Fruit fly (Drosophila melanogaster): ENCODE results near the gene CG6565.

CG6565 gene

DNA sequence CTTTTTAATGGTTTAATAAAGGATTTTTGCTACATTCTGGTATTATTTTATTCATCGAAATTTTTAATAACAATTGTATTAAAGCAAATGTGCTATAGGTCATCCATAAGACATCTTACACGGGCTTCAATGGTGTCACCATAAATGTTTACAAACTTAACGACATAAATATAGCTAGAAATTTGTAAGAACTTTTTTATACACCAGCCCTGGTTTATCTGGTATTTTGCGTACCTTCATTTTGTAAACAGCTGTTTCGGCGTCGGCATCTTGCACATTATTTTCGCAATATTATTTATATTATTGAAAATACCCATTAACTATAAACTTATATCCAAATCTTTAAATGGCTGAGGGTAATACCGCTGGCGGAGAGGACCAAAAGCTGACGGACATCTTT, 6.4 kb upstream of the CG6565 start, which contains the start of gene Tap42 (continued):
- TF ChIP-seq Usf (GFP tag; optimal IDR thresholded peaks at IDR 0.05), result no peak
- TF ChIP-seq fd96Cb (tag; optimal IDR thresholded peaks at IDR 0.05), result no peak
- TF ChIP-seq sim (GFP tag; IDR thresholded peaks at IDR 0.05), result no peak
- peak; percentile 40 for TF ChIP-seq CG15269 (tag; optimal IDR thresholded peaks at IDR 0.05)
- no peak for TF ChIP-seq ranshi (GFP tag; IDR thresholded peaks at IDR 0.05)
- peak; percentile 28 for TF ChIP-seq E2f2 (GFP tag; IDR thresholded peaks at IDR 0.05)
- no peak for TF ChIP-seq salm (tag; optimal IDR thresholded peaks at IDR 0.05)
- peak; percentile 5 for TF ChIP-seq CG7987 (GFP tag; optimal IDR thresholded peaks at IDR 0.05)
- TF ChIP-seq CG32772 (GFP tag; IDR thresholded peaks at IDR 0.05), result no peak
- TF ChIP-seq CG8924 (tag; optimal IDR thresholded peaks at IDR 0.05), result peak; percentile 27
- TF ChIP-seq h (optimal IDR thresholded peaks at IDR 0.05), result no peak
- TF ChIP-seq hbn (GFP tag; IDR thresholded peaks at IDR 0.05; ENCODE audit: partially characterized antibody), result no peak
- no peak for TF ChIP-seq gcm (GFP tag; optimal IDR thresholded peaks at IDR 0.05)
- peak; percentile 24 for TF ChIP-seq CG15479 (GFP tag; optimal IDR thresholded peaks at IDR 0.05)
- no peak for TF ChIP-seq CTCF (GFP tag; optimal IDR thresholded peaks at IDR 0.05)
- no peak for TF ChIP-seq CG9215 (GFP tag; IDR thresholded peaks at IDR 0.05)
- TF ChIP-seq slp2 (GFP tag; optimal IDR thresholded peaks at IDR 0.05), result no peak
- no peak for TF ChIP-seq Hmr (GFP tag; optimal IDR thresholded peaks at IDR 0.05)
- peak; percentile 52 for TF ChIP-seq Fer1 (GFP tag; optimal IDR thresholded peaks at IDR 0.05)
- peak; percentile 24; the same call in 1 of the 2 replicates for TF ChIP-seq CG13287 (GFP tag; IDR thresholded peaks at IDR 0.05; ENCODE audit: partially characterized antibody)
- no peak for TF ChIP-seq CG17568 (GFP tag; optimal IDR thresholded peaks at IDR 0.05)
- TF ChIP-seq ewg (GFP tag; optimal IDR thresholded peaks at IDR 0.05), result no peak
- TF ChIP-seq lilli (GFP tag; optimal IDR thresholded peaks at IDR 0.05), result peak; percentile 51
- TF ChIP-seq Hr51 (GFP tag; optimal IDR thresholded peaks at IDR 0.05), result peak in 1 of 2 experiments; percentile 17
- no peak for TF ChIP-seq Sox100B (GFP tag; optimal IDR thresholded peaks at IDR 0.05)
- no peak for TF ChIP-seq NC2α (GFP tag; optimal IDR thresholded peaks at IDR 0.05)
- TF ChIP-seq mirr (GFP tag; optimal IDR thresholded peaks at IDR 0.05), result no peak
- TF ChIP-seq CG12104 (GFP tag; optimal IDR thresholded peaks at IDR 0.05), result no peak
- TF ChIP-seq tna (GFP tag; IDR thresholded peaks at IDR 0.05; ENCODE audit: partially characterized antibody), result no peak
- no peak for TF ChIP-seq ken (GFP tag; IDR thresholded peaks at IDR 0.05)
- TF ChIP-seq CG8388 (GFP tag; optimal IDR thresholded peaks at IDR 0.05), result no peak
- peak; percentile 20 for TF ChIP-seq Meics (GFP tag; optimal IDR thresholded peaks at IDR 0.05)
- no peak for TF ChIP-seq slbo (GFP tag; IDR thresholded peaks at IDR 0.05)
- no peak for TF ChIP-seq Sry-δ (GFP tag; optimal IDR thresholded peaks at IDR 0.05)
- TF ChIP-seq CG14050 (GFP tag; IDR thresholded peaks at IDR 0.05), result no peak
- TF ChIP-seq knrl (GFP tag; IDR thresholded peaks at IDR 0.05; ENCODE audit: partially characterized antibody), result no peak
- TF ChIP-seq dm (GFP tag; optimal IDR thresholded peaks at IDR 0.05), result no peak
- no peak for TF ChIP-seq ro (GFP tag; IDR thresholded peaks at IDR 0.05)
- TF ChIP-seq Rfx (GFP tag; IDR thresholded peaks at IDR 0.05), result peak; percentile 61
- TF ChIP-seq nerfin-1 (tag; optimal IDR thresholded peaks at IDR 0.05), result peak; percentile 41
- no peak for TF ChIP-seq CHES-1-like (GFP tag; optimal IDR thresholded peaks at IDR 0.05)
- TF ChIP-seq Dref (GFP tag; IDR thresholded peaks at IDR 0.05), result no peak
- peak; percentile 33 for TF ChIP-seq CG13296 (GFP tag; optimal IDR thresholded peaks at IDR 0.05)
- TF ChIP-seq Mes4 (GFP tag; optimal IDR thresholded peaks at IDR 0.05), result no peak
- TF ChIP-seq grau (tag; optimal IDR thresholded peaks at IDR 0.05), result peak; percentile 50
- TF ChIP-seq crol (GFP tag; IDR thresholded peaks at IDR 0.05), result no peak
- TF ChIP-seq CG43689 (GFP tag; IDR thresholded peaks at IDR 0.05), result no peak
- no peak for TF ChIP-seq gro (GFP tag; optimal IDR thresholded peaks at IDR 0.05)
- TF ChIP-seq trem (tag; optimal IDR thresholded peaks at IDR 0.05), result peak; percentile 22
- no peak for TF ChIP-seq CG4328 (GFP tag; optimal IDR thresholded peaks at IDR 0.05)
- peak; percentile 54 for TF ChIP-seq CG15514 (GFP tag; optimal IDR thresholded peaks at IDR 0.05)
- peak; percentile 61 for TF ChIP-seq sens (GFP tag)
- TF ChIP-seq Deaf1 (tag; optimal IDR thresholded peaks at IDR 0.05), result no peak
